Worm (Caenorhabditis elegans): ENCODE data around the gene pms-2.

ce11 chrV:11620081-11620480 lies 49.7 kb upstream of the pms-2 start:
- TF ChIP-seq nhr-11 (tag; optimal IDR thresholded peaks at IDR 0.05), result no peak
- TF ChIP-seq fos-1 (tag; optimal IDR thresholded peaks at IDR 0.05), result no peak
- TF ChIP-seq ama-1 (optimal IDR thresholded peaks at IDR 0.05), result no peak
- 0 out of 2 replicates have a peak, but pooled peaks have one; percentile 14 for TF ChIP-seq mab-9 (GFP tag; IDR thresholded peaks at IDR 0.05)
- no peak for TF ChIP-seq egl-27 (tag; optimal IDR thresholded peaks at IDR 0.05)
- no peak for TF ChIP-seq pag-3 (tag; optimal IDR thresholded peaks at IDR 0.05; ENCODE audit: borderline replicate concordance, insufficient read depth)

All from whole organism, L1 larva.